Worm (Caenorhabditis elegans) whole organism, young adult: ENCODE measurements around the gene F41G3.6.

Experiments used
- C17E4.6 ChIP-seq: fragments of 200-800 bp; sonication (Bioruptor generic); IDR thresholded peaks from 2 replicates; pipeline ENCODE4 v1.3.6; 2022; ENCODE audit warnings: missing genetic modification reagents, missing genetic modification characterization, missing compliant biosample characterization
- nfya-1 ChIP-seq: sonication (generic microtip); optimal IDR thresholded peaks from 2 replicates; lab custom pipeline; 2017; ENCODE audit warnings: antibody characterized with exemption, missing compliant biosample characterization, missing genetic modification characterization, borderline replicate concordance; ENCODE audit not compliant: insufficient read depth
- snpc-4 ChIP-seq, 5 experiments: fragments of 150-350 bp in 1 of 5; sonication (generic microtip) in 4 of 5; optimal IDR thresholded peaks; 2 replicates each; lab custom pipeline; 2014 to 2018; ENCODE audit warnings: missing genetic modification characterization in 5 of 5, missing biosample characterization in 3 of 5, antibody characterized with exemption in 2 of 5, mild to moderate bottlenecking in 2 of 5, missing compliant biosample characterization in 2 of 5, missing genotype in 2 of 5, moderate library complexity in 2 of 5, missing genetic modification reagents in 1 of 5

DNA sequence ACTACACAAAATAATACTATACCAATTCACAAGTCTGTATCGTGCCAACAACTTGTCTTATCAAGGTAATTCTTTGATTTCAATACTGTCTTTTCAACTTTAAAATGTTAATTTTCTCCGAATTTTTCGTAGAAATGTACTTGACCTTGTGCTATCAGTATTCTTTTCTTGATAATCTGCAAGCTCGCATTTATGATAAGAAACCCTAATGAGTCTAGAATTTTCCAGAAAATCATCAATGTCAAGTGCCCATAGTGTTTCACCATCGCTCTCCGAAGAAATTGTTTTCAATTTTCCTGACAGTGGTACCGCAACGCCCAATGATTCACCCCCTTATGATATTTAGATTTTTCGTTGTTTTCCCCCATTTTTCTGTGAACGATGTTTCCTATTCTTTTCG, 38.5 kb downstream of the F41G3.6 start:
- no peak for TF ChIP-seq nfya-1 (tag; lab: Kevin White, UChicago)
- TF ChIP-seq C17E4.6: no peak
- TF ChIP-seq snpc-4 (GFP tag; optimal IDR thresholded peaks at IDR 0.05; lab: Kevin White, UChicago): no peak
- TF ChIP-seq snpc-4 (tag; optimal IDR thresholded peaks at IDR 0.05; lab: Kevin White, UChicago): no peak
